Fruit fly (Drosophila melanogaster) whole organism, prepupa: Measurements from ENCODE around the gene ex.

Source experiments
- CG10669 ChIP-seq: fragments of 200-800 bp; sonication (Bioruptor generic); optimal IDR thresholded peaks from 3 replicates; lab custom pipeline; 2018; ENCODE audit warnings: missing biosample characterization, mild to moderate bottlenecking, missing genetic modification characterization, moderate library complexity
- CG11294 ChIP-seq: fragments of 200-800 bp; sonication (Bioruptor generic); IDR thresholded peaks from 2 replicates; pipeline ENCODE4 v1.3.6; 2022; ENCODE audit warnings: missing biosample characterization, missing genetic modification characterization
- CG11762 ChIP-seq: fragments of 200-800 bp; sonication (Bioruptor generic); optimal IDR thresholded peaks from 3 replicates; lab custom pipeline; 2016; ENCODE audit warnings: missing biosample characterization, missing genetic modification characterization; ENCODE audit not compliant: insufficient read depth
- CG11902 ChIP-seq: fragments of 200-800 bp; sonication (Bioruptor generic); optimal IDR thresholded peaks from 3 replicates; lab custom pipeline; 2016; ENCODE audit warnings: missing biosample characterization, missing genetic modification characterization
- CG3032 ChIP-seq: fragments of 200-800 bp; optimal IDR thresholded peaks from 2 replicates; lab custom pipeline; 2019; ENCODE audit warnings: missing biosample characterization, mild to moderate bottlenecking, missing genetic modification characterization, moderate library complexity
- CG31627 ChIP-seq: fragments of 200-800 bp; sonication (Bioruptor generic); optimal IDR thresholded peaks from 3 replicates; lab custom pipeline; 2016; ENCODE audit warnings: missing biosample characterization, missing genetic modification characterization
- CG34406 ChIP-seq: fragments of 200-800 bp; sonication (Bioruptor generic); optimal IDR thresholded peaks from 3 replicates; lab custom pipeline; 2016; ENCODE audit warnings: missing biosample characterization, missing genetic modification characterization
- CG3919 ChIP-seq: fragments of 200-800 bp; sonication (Bioruptor generic); optimal IDR thresholded peaks from 3 replicates; lab custom pipeline; 2016; ENCODE audit warnings: missing biosample characterization, missing genetic modification characterization
- CG4318 ChIP-seq: fragments of 200-800 bp; sonication (Bioruptor generic); optimal IDR thresholded peaks from 3 replicates; lab custom pipeline; 2017; ENCODE audit warnings: missing biosample characterization, mild to moderate bottlenecking, missing genetic modification characterization
- CG6808 ChIP-seq: fragments of 200-800 bp; sonication (Bioruptor generic); optimal IDR thresholded peaks from 3 replicates; lab custom pipeline; 2017; ENCODE audit warnings: missing biosample characterization, missing genetic modification characterization, mild to moderate bottlenecking, moderate library complexity, missing genetic modification reagents
- CG7368 ChIP-seq: fragments of 200-800 bp; sonication (Bioruptor generic); optimal IDR thresholded peaks from 3 replicates; lab custom pipeline; 2016; ENCODE audit warnings: missing biosample characterization, missing genetic modification characterization
- CG8119 ChIP-seq: fragments of 200-800 bp; sonication (Bioruptor generic); IDR thresholded peaks from 3 replicates; pipeline ENCODE4 v1.3.6; 2022; ENCODE audit warnings: missing biosample characterization, missing genetic modification characterization
- CG8319 ChIP-seq: fragments of 200-800 bp; sonication (Bioruptor generic); optimal IDR thresholded peaks from 3 replicates; lab custom pipeline; 2016; ENCODE audit warnings: missing biosample characterization, missing genetic modification characterization
- CG9139 ChIP-seq: fragments of 200-800 bp; sonication (Bioruptor generic); optimal IDR thresholded peaks from 3 replicates; lab custom pipeline; 2017; ENCODE audit warnings: missing biosample characterization, mild to moderate bottlenecking, missing genetic modification characterization
- Eip78C ChIP-seq: fragments of 200-800 bp; sonication (Bioruptor generic); peaks from one replicate; lab custom pipeline; 2016; ENCODE audit warnings: missing biosample characterization, missing genetic modification characterization
- Eip93F ChIP-seq: fragments of 200-800 bp; sonication (Bioruptor generic); optimal IDR thresholded peaks from 2 replicates; lab custom pipeline; 2016; ENCODE audit warnings: missing biosample characterization, mild to moderate bottlenecking, missing genetic modification characterization
- Ets21C ChIP-seq: fragments of 200-800 bp; sonication (Bioruptor generic); optimal IDR thresholded peaks from 3 replicates; lab custom pipeline; 2016; ENCODE audit warnings: missing biosample characterization, missing genetic modification characterization
- Ets96B ChIP-seq: fragments of 200-800 bp; optimal IDR thresholded peaks from 2 replicates; lab custom pipeline; 2019; ENCODE audit warnings: missing biosample characterization, mild to moderate bottlenecking, missing genetic modification characterization, moderate library complexity
- Hr39 ChIP-seq: fragments of 200-800 bp; sonication (Bioruptor generic); optimal IDR thresholded peaks from 2 replicates; lab custom pipeline; 2016; ENCODE audit warnings: missing biosample characterization, missing genetic modification characterization
- Hr4 ChIP-seq: fragments of 200-800 bp; sonication (Bioruptor generic); optimal IDR thresholded peaks from 3 replicates; lab custom pipeline; 2016; ENCODE audit warnings: missing biosample characterization, missing genetic modification characterization
- Lpt ChIP-seq: fragments of 200-800 bp; sonication (Bioruptor generic); optimal IDR thresholded peaks from 3 replicates; lab custom pipeline; 2016; ENCODE audit warnings: missing biosample characterization, missing genetic modification characterization
- Met ChIP-seq: fragments of 200-800 bp; sonication (Bioruptor generic); optimal IDR thresholded peaks from 3 replicates; lab custom pipeline; 2016; ENCODE audit warnings: missing biosample characterization, missing genetic modification characterization
- OdsH ChIP-seq: fragments of 200-800 bp; sonication (Bioruptor generic); optimal IDR thresholded peaks from 3 replicates; lab custom pipeline; 2016; ENCODE audit warnings: missing biosample characterization, missing genetic modification characterization
- Sox102F ChIP-seq: fragments of 200-800 bp; sonication (Bioruptor generic); optimal IDR thresholded peaks from 2 replicates; lab custom pipeline; 2016; ENCODE audit warnings: missing biosample characterization, mild to moderate bottlenecking, missing genetic modification characterization
- Sox14 ChIP-seq: fragments of 200-800 bp; sonication (Bioruptor generic); optimal IDR thresholded peaks from 3 replicates; lab custom pipeline; 2016; ENCODE audit warnings: missing biosample characterization, missing genetic modification characterization
- achi ChIP-seq: fragments of 200-800 bp; sonication (Bioruptor generic); optimal IDR thresholded peaks from 3 replicates; lab custom pipeline; 2016; ENCODE audit warnings: missing biosample characterization, missing genetic modification characterization
- acj6 ChIP-seq: fragments of 200-800 bp; sonication (Bioruptor generic); optimal IDR thresholded peaks from 3 replicates; lab custom pipeline; 2016; ENCODE audit warnings: missing biosample characterization, missing genetic modification characterization
- dsx ChIP-seq: fragments of 200-800 bp; optimal IDR thresholded peaks from 3 replicates; lab custom pipeline; 2019; ENCODE audit warnings: missing biosample characterization, mild to moderate bottlenecking, missing genetic modification characterization, moderate library complexity; ENCODE audit not compliant: poor library complexity, severe bottlenecking
- eg ChIP-seq: fragments of 200-800 bp; sonication (Bioruptor generic); IDR thresholded peaks from 3 replicates; pipeline ENCODE4 v1.3.6; 2022; ENCODE audit warnings: missing biosample characterization, missing genetic modification characterization
- esn ChIP-seq: fragments of 200-800 bp; sonication (Bioruptor generic); optimal IDR thresholded peaks from 2 replicates; lab custom pipeline; 2016; ENCODE audit warnings: missing biosample characterization, mild to moderate bottlenecking, missing genetic modification characterization, moderate library complexity
- fkh ChIP-seq: fragments of 200-800 bp; sonication (Bioruptor generic); optimal IDR thresholded peaks from 3 replicates; lab custom pipeline; 2017; ENCODE audit warnings: missing biosample characterization, mild to moderate bottlenecking, missing genetic modification characterization, moderate library complexity
- lz ChIP-seq: fragments of 200-800 bp; sonication (Bioruptor generic); optimal IDR thresholded peaks from 3 replicates; lab custom pipeline; 2016; ENCODE audit warnings: missing biosample characterization, missing genetic modification characterization
- pdm3 ChIP-seq: fragments of 200-800 bp; sonication (Bioruptor generic); optimal IDR thresholded peaks from 3 replicates; lab custom pipeline; 2016; ENCODE audit warnings: missing biosample characterization, missing genetic modification characterization
- salr ChIP-seq, 2 experiments: fragments of 200-800 bp; sonication (Bioruptor generic); optimal IDR thresholded peaks; 3 replicates each; lab custom pipeline; 2016 to 2018; ENCODE audit warnings: missing biosample characterization in 2 of 2, missing genetic modification characterization in 2 of 2, mild to moderate bottlenecking in 1 of 2
- spab ChIP-seq: fragments of 200-800 bp; sonication (Bioruptor generic); optimal IDR thresholded peaks from 2 replicates; lab custom pipeline; 2017; ENCODE audit warnings: missing biosample characterization, mild to moderate bottlenecking, missing genetic modification characterization, missing genetic modification reagents
- ss ChIP-seq, 2 experiments: fragments of 200-800 bp; sonication (Bioruptor generic); optimal IDR thresholded peaks; 2 replicates in 1 of 2; 3 replicates in 1 of 2; lab custom pipeline; 2017 to 2018; ENCODE audit warnings: mild to moderate bottlenecking in 2 of 2, missing biosample characterization in 2 of 2, missing genetic modification characterization in 2 of 2, moderate library complexity in 1 of 2
- topi ChIP-seq: fragments of 200-800 bp; sonication (Bioruptor generic); optimal IDR thresholded peaks from 3 replicates; lab custom pipeline; 2016; ENCODE audit warnings: missing biosample characterization, missing genetic modification characterization
- vri ChIP-seq: fragments of 200-800 bp; sonication (Bioruptor generic); optimal IDR thresholded peaks from 3 replicates; lab custom pipeline; 2016; ENCODE audit warnings: missing biosample characterization, mild to moderate bottlenecking, missing genetic modification characterization

ex gene

dm6 chr2L:440638-441454, 9.8 kb downstream of the ex start (continued):
- TF ChIP-seq CG7368 (GFP tag; lab: Kevin White, UChicago), result peak; percentile 65
- peak; percentile 69 to 93 for TF ChIP-seq ss (GFP tag; optimal IDR thresholded peaks at IDR 0.05; lab: Kevin White, UChicago)
- peak; percentile 86 for TF ChIP-seq Sox14 (GFP tag; lab: Kevin White, UChicago)
- peak; percentile 87 for TF ChIP-seq OdsH
- TF ChIP-seq salr (GFP tag; optimal IDR thresholded peaks at IDR 0.05; lab: Kevin White, UChicago), result peak; percentile 72 to 84
- peak; percentile 82 for TF ChIP-seq lz (GFP tag; lab: Kevin White, UChicago)
- TF ChIP-seq esn, result peak; percentile 95
- peak; percentile 78 for TF ChIP-seq CG31627 (GFP tag; lab: Kevin White, UChicago)
- TF ChIP-seq CG11294 (GFP tag; lab: Robert Waterston, UW), result no peak
- peak; percentile 74 for TF ChIP-seq Eip93F (GFP tag; lab: Kevin White, UChicago)
- peak; percentile 92 for TF ChIP-seq CG3032
- TF ChIP-seq pdm3, result peak; percentile 71
- TF ChIP-seq CG11762 (GFP tag; lab: Kevin White, UChicago), result peak; percentile 57
- TF ChIP-seq Met, result peak; percentile 88
- TF ChIP-seq spab (GFP tag; lab: Kevin White, UChicago), result peak; percentile 90
- TF ChIP-seq Hr39 (GFP tag; lab: Kevin White, UChicago), result peak; percentile 63
- TF ChIP-seq CG6808, result peak; percentile 91
- TF ChIP-seq Eip78C, result peak; percentile 97
- TF ChIP-seq CG10669 (GFP tag; lab: Kevin White, UChicago), result peak; percentile 89
- peak; percentile 26 for TF ChIP-seq Hr4 (GFP tag; lab: Kevin White, UChicago)
- peak; percentile 90 for TF ChIP-seq CG34406 (GFP tag; lab: Kevin White, UChicago)
- peak; percentile 45 for TF ChIP-seq Lpt (GFP tag; lab: Kevin White, UChicago)
- no peak for TF ChIP-seq eg (GFP tag; lab: Robert Waterston, UW)
- TF ChIP-seq acj6 (GFP tag; lab: Kevin White, UChicago), result peak; percentile 90
- TF ChIP-seq dsx (GFP tag; lab: Kevin White, UChicago), result peak; percentile 89
- TF ChIP-seq fkh (GFP tag; lab: Kevin White, UChicago), result no peak
- TF ChIP-seq CG8119, result peak; percentile 73
- TF ChIP-seq CG4318, result peak; percentile 69
- peak; percentile 62 for TF ChIP-seq CG8319 (GFP tag; lab: Kevin White, UChicago)
- peak; percentile 71 for TF ChIP-seq Ets21C (GFP tag; lab: Kevin White, UChicago)
- TF ChIP-seq CG11902 (GFP tag; lab: Kevin White, UChicago), result peak; percentile 80
- TF ChIP-seq topi, result peak; percentile 89
- TF ChIP-seq Ets96B (tag; lab: Kevin White, UChicago), result peak; percentile 93
- TF ChIP-seq CG3919 (GFP tag; lab: Kevin White, UChicago), result peak; percentile 85
- TF ChIP-seq achi, result peak; percentile 90
- TF ChIP-seq vri (GFP tag; lab: Kevin White, UChicago), result peak; percentile 84
- TF ChIP-seq CG9139 (GFP tag; lab: Kevin White, UChicago), result peak; percentile 86

dm6 chr2L:441455-441730, 10.4 kb downstream of the ex start:
- peak in 1 of 2 experiments; percentile 92 for TF ChIP-seq ss (GFP tag; optimal IDR thresholded peaks at IDR 0.05; lab: Kevin White, UChicago)
- no peak for TF ChIP-seq Sox102F (GFP tag; lab: Kevin White, UChicago)
